ENCODE assay signal across 2 worm cellular contexts in genomic region chrIII:10809568-10809967, ce11.
TF ChIP-seq lines count a peak whose summit lies in the region.

No protein-coding gene starts in this region.

TF ChIP-seq in whole organism, L4 larva, 104 proteins besides CTCF, POLR2A, EP300 and RAD21:
- 0 out of 2 replicates have a peak, but pooled peaks have one; percentile 23 for TF ChIP-seq saeg-2 (GFP tag; IDR thresholded peaks at IDR 0.05; lab: Robert Waterston, UW)
- TF ChIP-seq ceh-82 (tag; optimal IDR thresholded peaks at IDR 0.05; lab: Kevin White, UChicago): no peak
- TF ChIP-seq unc-62 (GFP tag; optimal IDR thresholded peaks at IDR 0.05 in 1 of 2; lab: Kevin White, UChicago): peak in 1 of 2 experiments; percentile 65
- TF ChIP-seq unc-62 (tag; optimal IDR thresholded peaks at IDR 0.05; lab: Kevin White, UChicago): no peak
- TF ChIP-seq aha-1 (tag; lab: Kevin White, UChicago): peak; percentile 64
- TF ChIP-seq lin-1 (GFP tag; IDR thresholded peaks at IDR 0.05; lab: Robert Waterston, UW): no peak
- peak; percentile 38; the same call in 1 of the 2 replicates for TF ChIP-seq pha-4 (GFP tag; IDR thresholded peaks at IDR 0.05; lab: Robert Waterston, UW)
- TF ChIP-seq pha-4 (tag; optimal IDR thresholded peaks at IDR 0.05; lab: Kevin White, UChicago): no peak

TF ChIP-seq in whole organism, young adult, 124 proteins besides CTCF, POLR2A, EP300 and RAD21:
- TF ChIP-seq tbx-9 (tag; optimal IDR thresholded peaks at IDR 0.05; lab: Kevin White, UChicago; ENCODE audit: borderline replicate concordance): no peak
- no peak for TF ChIP-seq ztf-6 (GFP tag; IDR thresholded peaks at IDR 0.05; lab: Robert Waterston, UW)
- no peak for TF ChIP-seq ama-1 (optimal IDR thresholded peaks at IDR 0.05; lab: Kevin White, UChicago)
- no peak for TF ChIP-seq ama-1 (GFP tag; optimal IDR thresholded peaks at IDR 0.05; lab: Kevin White, UChicago)
- TF ChIP-seq nhr-90 (tag; optimal IDR thresholded peaks at IDR 0.05; lab: Kevin White, UChicago): no peak
- no peak for TF ChIP-seq ceh-27 (GFP tag; optimal IDR thresholded peaks at IDR 0.05; lab: Kevin White, UChicago)
- 0 out of 2 replicates have a peak, but pooled peaks have one; percentile 10 for TF ChIP-seq attf-6 (GFP tag; IDR thresholded peaks at IDR 0.05; lab: Robert Waterston, UW)
- no peak for TF ChIP-seq ccch-3 (GFP tag; optimal IDR thresholded peaks at IDR 0.05; lab: Kevin White, UChicago)
TF ChIP-seq in whole organism, young adult: peak in this region for 1.
